Fruit fly (Drosophila melanogaster): ENCODE data around the gene CG11601.

Gene CG11601

dm6 chr2L:291657-292056 lies 8.6 kb upstream of the CG11601 start, which contains the start of gene CG3625 (continued):
- 0 out of 3 replicates have a peak, but pooled peaks have one; percentile 29 for TF ChIP-seq ken (GFP tag; IDR thresholded peaks at IDR 0.05)
- TF ChIP-seq seq (GFP tag; IDR thresholded peaks at IDR 0.05), result no peak
- TF ChIP-seq dan (GFP tag; IDR thresholded peaks at IDR 0.05), result no peak
- no peak for TF ChIP-seq salm (tag; optimal IDR thresholded peaks at IDR 0.05)
- TF ChIP-seq NfI (GFP tag; optimal IDR thresholded peaks at IDR 0.05), result no peak
- no peak for TF ChIP-seq gsb (GFP tag; IDR thresholded peaks at IDR 0.05)
- TF ChIP-seq CG12219 (GFP tag; optimal IDR thresholded peaks at IDR 0.05), result no peak
- TF ChIP-seq lola (GFP tag; optimal IDR thresholded peaks at IDR 0.05), result no peak
- peak; percentile 49 for TF ChIP-seq Nf-YC (tag; optimal IDR thresholded peaks at IDR 0.05)
- peak; percentile 54 for TF ChIP-seq CG10543 (GFP tag; optimal IDR thresholded peaks at IDR 0.05)
- TF ChIP-seq Eip74EF (GFP tag; optimal IDR thresholded peaks at IDR 0.05), result no peak
- TF ChIP-seq CG4730 (GFP tag; IDR thresholded peaks at IDR 0.05), result no peak
- peak; percentile 9 for TF ChIP-seq sens (GFP tag)
- no peak for TF ChIP-seq CG8944 (GFP tag; optimal IDR thresholded peaks at IDR 0.05)
- no peak for TF ChIP-seq da (GFP tag; optimal IDR thresholded peaks at IDR 0.05)
- TF ChIP-seq vvl (GFP tag; IDR thresholded peaks at IDR 0.05), result no peak
- no peak for TF ChIP-seq cas (GFP tag; IDR thresholded peaks at IDR 0.05)
- TF ChIP-seq ATbp (GFP tag; optimal IDR thresholded peaks at IDR 0.05), result no peak
- no peak for TF ChIP-seq chif (GFP tag; optimal IDR thresholded peaks at IDR 0.05)
- TF ChIP-seq slbo (GFP tag; IDR thresholded peaks at IDR 0.05), result no peak
- no peak for TF ChIP-seq Dbx (GFP tag; IDR thresholded peaks at IDR 0.05)
- TF ChIP-seq Med (GFP tag), result peak; percentile 81
- TF ChIP-seq CG10321 (GFP tag; IDR thresholded peaks at IDR 0.05), result 0 out of 2 replicates have a peak, but pooled peaks have one; percentile 19
- peak; percentile 10; the same call in 1 of the 2 replicates for TF ChIP-seq sna (GFP tag; IDR thresholded peaks at IDR 0.05; ENCODE audit: partially characterized antibody)
- TF ChIP-seq CG1792 (GFP tag; optimal IDR thresholded peaks at IDR 0.05), result no peak
- peak; percentile 69 for TF ChIP-seq abd-A (tag; optimal IDR thresholded peaks at IDR 0.05)
- no peak for TF ChIP-seq Kr (GFP tag; optimal IDR thresholded peaks at IDR 0.05)
- TF ChIP-seq MTF-1 (GFP tag; optimal IDR thresholded peaks at IDR 0.05; ENCODE audit: borderline replicate concordance), result no peak
- TF ChIP-seq Bgb (GFP tag; IDR thresholded peaks at IDR 0.05; ENCODE audit: partially characterized antibody), result peak; percentile 24; the same call in 1 of the 2 replicates
- TF ChIP-seq CG12155 (GFP tag; optimal IDR thresholded peaks at IDR 0.05), result no peak
- TF ChIP-seq HmgD (GFP tag; optimal IDR thresholded peaks at IDR 0.05), result no peak
- TF ChIP-seq CG8281 (tag; optimal IDR thresholded peaks at IDR 0.05), result no peak
- no peak for TF ChIP-seq Ets97D (GFP tag; optimal IDR thresholded peaks at IDR 0.05)
- TF ChIP-seq CG3847 (GFP tag; IDR thresholded peaks at IDR 0.05), result no peak

dm6 chr2L:290949-291348 lies 7.9 kb upstream of the CG11601 start:
- TF ChIP-seq mam (GFP tag; optimal IDR thresholded peaks at IDR 0.05) (no peak), CG7839 (tag; optimal IDR thresholded peaks at IDR 0.05) (peak; percentile 0), sens (GFP tag) (peak; percentile 51), gem (tag; optimal IDR thresholded peaks at IDR 0.05) (peak; percentile 1)

dm6 chr2L:290373-290772 lies 7.3 kb upstream of the CG11601 start:
- TF ChIP-seq sug (tag; optimal IDR thresholded peaks at IDR 0.05), result peak; percentile 70
- peak; percentile 66 for TF ChIP-seq twi (tag; optimal IDR thresholded peaks at IDR 0.05)
- peak; percentile 50 for TF ChIP-seq CG12769 (tag; optimal IDR thresholded peaks at IDR 0.05)
- 0 out of 2 replicates have a peak, but pooled peaks have one; percentile 15 for TF ChIP-seq crol (GFP tag; IDR thresholded peaks at IDR 0.05)
- TF ChIP-seq CG31224 (GFP tag; IDR thresholded peaks at IDR 0.05), result no peak
- TF ChIP-seq Taf1 (GFP tag; IDR thresholded peaks at IDR 0.05), result no peak
- peak; percentile 48 for TF ChIP-seq Med (GFP tag)
- 0 out of 2 replicates have a peak, but pooled peaks have one; percentile 8 for TF ChIP-seq Atf6 (GFP tag; IDR thresholded peaks at IDR 0.05)

Data from whole organism, embryonic.